Worm (Caenorhabditis elegans) whole organism, L4/young adult: ENCODE data around the gene nhr-277.

Source experiments
- dao-5 ChIP-seq: sonication (generic microtip); optimal IDR thresholded peaks from 2 replicates; lab custom pipeline; 2016; ENCODE audit warnings: missing genotype, missing genetic modification characterization, moderate library complexity, missing compliant biosample characterization
- him-1 ChIP-seq: sonication (generic microtip); optimal IDR thresholded peaks from 2 replicates; lab custom pipeline; 2016; ENCODE audit warnings: missing genotype, missing genetic modification reagents, missing genetic modification characterization, missing compliant biosample characterization

ce11 chrIV:2776733-2777132 lies 33.9 kb downstream of the nhr-277 start:
- TF ChIP-seq him-1 (tag; lab: Kevin White, UChicago) (no peak), dao-5 (tag; lab: Kevin White, UChicago) (no peak)
